Worm (Caenorhabditis elegans) whole organism, early embryonic: ENCODE data around the gene F41G4.7.

Experiments
- B0310.2 ChIP-seq: sonication (generic microtip); optimal IDR thresholded peaks from 2 replicates; lab custom pipeline; 2016; ENCODE audit warnings: mild to moderate bottlenecking, missing genetic modification characterization, missing compliant biosample characterization
- F13C5.2 ChIP-seq: sonication (generic microtip); optimal IDR thresholded peaks from 2 replicates; lab custom pipeline; 2017; ENCODE audit warnings: mild to moderate bottlenecking, missing genetic modification characterization, inconsistent platforms, missing compliant biosample characterization
- aly-1 ChIP-seq: sonication (generic microtip); optimal IDR thresholded peaks from 2 replicates; lab custom pipeline; 2016; ENCODE audit warnings: missing genetic modification characterization, missing compliant biosample characterization
- ama-1 ChIP-seq: fragments of 150-350 bp; optimal IDR thresholded peaks from 2 replicates; lab custom pipeline; 2014
- ceh-13 ChIP-seq: fragments of 200-800 bp; sonication (Bioruptor generic); optimal IDR thresholded peaks from 2 replicates; lab custom pipeline; 2018; ENCODE audit warnings: mild to moderate bottlenecking, missing genetic modification characterization, missing compliant biosample characterization
- ceh-36 ChIP-seq: sonication (generic microtip); optimal IDR thresholded peaks from 2 replicates; lab custom pipeline; 2016; ENCODE audit warnings: missing genetic modification characterization, inconsistent platforms, missing compliant biosample characterization
- ets-7 ChIP-seq: sonication (generic microtip); optimal IDR thresholded peaks from 2 replicates; lab custom pipeline; 2016; ENCODE audit warnings: missing genotype, missing genetic modification characterization, missing compliant biosample characterization
- flt-1 ChIP-seq: fragments of 200-800 bp; sonication (Bioruptor generic); IDR thresholded peaks from 2 replicates; pipeline ENCODE4 v1.3.6; 2022; ENCODE audit warnings: missing genetic modification characterization, missing compliant biosample characterization
- hmbx-1 ChIP-seq: sonication (generic microtip); optimal IDR thresholded peaks from 2 replicates; lab custom pipeline; 2016; ENCODE audit warnings: mild to moderate bottlenecking, missing genetic modification characterization, missing compliant biosample characterization
- hmg-4 ChIP-seq: fragments of 200-800 bp; sonication (Bioruptor generic); optimal IDR thresholded peaks from 2 replicates; lab custom pipeline; 2018; ENCODE audit warnings: mild to moderate bottlenecking, missing genetic modification characterization, missing compliant biosample characterization
- hnd-1 ChIP-seq: sonication (generic microtip); optimal IDR thresholded peaks from 2 replicates; lab custom pipeline; 2016; ENCODE audit warnings: missing genetic modification characterization, missing compliant biosample characterization
- pes-1 ChIP-seq: fragments of 200-800 bp; sonication (Bioruptor generic); IDR thresholded peaks from 2 replicates; pipeline ENCODE4 v1.3.6; 2022; ENCODE audit warnings: missing genetic modification reagents, missing genetic modification characterization, missing compliant biosample characterization
- scrt-1 ChIP-seq: fragments of 200-800 bp; sonication (Bioruptor generic); IDR thresholded peaks from 2 replicates; pipeline ENCODE4 v1.3.6; 2022; ENCODE audit warnings: missing genetic modification characterization, missing compliant biosample characterization
- sea-1 ChIP-seq: fragments of 200-800 bp; sonication (Bioruptor generic); conservative IDR thresholded peaks from 2 replicates; pipeline ENCODE4 v1.3.6; 2022; ENCODE audit warnings: missing genetic modification characterization, missing compliant biosample characterization
- tbx-11 ChIP-seq: fragments of 200-800 bp; sonication (Bioruptor generic); IDR thresholded peaks from 2 replicates; pipeline ENCODE4 v1.3.6; 2022; ENCODE audit warnings: missing genetic modification characterization, missing compliant biosample characterization
- tbx-37 ChIP-seq: fragments of 200-800 bp; sonication (Bioruptor generic); conservative IDR thresholded peaks from 2 replicates; pipeline ENCODE4 v1.3.6; 2022; ENCODE audit warnings: missing genetic modification reagents, missing genetic modification characterization, missing compliant biosample characterization
- tra-4 ChIP-seq: sonication (generic microtip); optimal IDR thresholded peaks from 2 replicates; lab custom pipeline; 2017; ENCODE audit warnings: missing genetic modification characterization, missing compliant biosample characterization

The F41G4.7 gene

DNA sequence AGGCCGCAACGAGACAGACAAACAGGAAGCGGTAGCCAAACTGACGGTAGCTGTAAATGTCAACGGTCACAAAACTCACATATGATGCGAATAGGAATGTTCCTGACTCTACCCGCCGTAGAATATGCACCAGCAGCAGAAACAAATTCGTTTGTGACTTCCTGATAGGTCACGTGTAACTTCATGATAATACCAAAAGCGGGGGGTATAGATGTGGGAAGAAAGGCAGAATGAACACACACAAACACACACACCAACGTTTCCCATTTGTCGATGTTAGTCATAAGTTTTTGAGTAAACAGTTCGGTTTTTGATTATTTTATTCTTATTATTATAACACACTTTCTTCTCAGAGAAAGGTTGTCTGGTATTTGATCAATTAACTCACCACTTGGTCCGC lies 23.1 kb downstream of the F41G4.7 start:
- TF ChIP-seq B0310.2 (tag; lab: Kevin White, UChicago) (no peak), tra-4 (tag; lab: Kevin White, UChicago) (no peak), F13C5.2 (no peak), ceh-13 (GFP tag; lab: Kevin White, UChicago) (no peak), hmg-4 (GFP tag; lab: Kevin White, UChicago) (no peak), hmbx-1 (tag; lab: Kevin White, UChicago) (no peak), tbx-11 (no peak), sea-1 (no peak), tbx-37 (GFP tag; lab: Robert Waterston, UW) (no peak), hnd-1 (tag; lab: Kevin White, UChicago) (no peak), ets-7 (tag; lab: Kevin White, UChicago) (no peak)

DNA sequence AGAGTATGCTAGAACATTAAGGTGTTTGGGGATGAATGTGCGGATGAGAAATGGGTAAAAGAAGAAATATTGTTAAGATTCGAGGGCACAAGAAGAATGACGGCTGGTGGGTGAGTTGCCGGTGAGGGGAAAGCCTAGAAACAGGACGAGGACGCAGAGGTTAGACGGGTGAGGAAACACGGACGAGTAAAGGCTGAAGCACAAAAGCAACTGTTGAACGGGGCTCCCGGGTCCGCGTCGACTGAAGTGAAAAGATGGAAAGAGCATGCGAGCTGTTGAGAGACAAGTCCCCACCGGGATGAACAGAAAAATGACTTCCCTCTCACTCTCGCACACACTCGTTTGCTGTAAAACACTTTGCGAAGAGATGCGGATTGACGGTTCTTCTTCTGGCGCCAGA lies 24.2 kb downstream of the F41G4.7 start:
- TF ChIP-seq hnd-1 (tag; lab: Kevin White, UChicago) (no peak), ama-1 (lab: Kevin White, UChicago) (no peak), tbx-37 (GFP tag; lab: Robert Waterston, UW) (no peak), ceh-13 (GFP tag; lab: Kevin White, UChicago) (no peak), aly-1 (tag; lab: Kevin White, UChicago) (no peak), sea-1 (no peak), hmbx-1 (tag; lab: Kevin White, UChicago) (no peak), B0310.2 (tag; lab: Kevin White, UChicago) (no peak), flt-1 (GFP tag; lab: Robert Waterston, UW) (no peak), pes-1 (GFP tag; lab: Robert Waterston, UW) (no peak), F13C5.2 (no peak), tra-4 (tag; lab: Kevin White, UChicago) (no peak), hmg-4 (GFP tag; lab: Kevin White, UChicago) (no peak), ets-7 (tag; lab: Kevin White, UChicago) (no peak), scrt-1 (GFP tag; lab: Robert Waterston, UW) (no peak)

DNA sequence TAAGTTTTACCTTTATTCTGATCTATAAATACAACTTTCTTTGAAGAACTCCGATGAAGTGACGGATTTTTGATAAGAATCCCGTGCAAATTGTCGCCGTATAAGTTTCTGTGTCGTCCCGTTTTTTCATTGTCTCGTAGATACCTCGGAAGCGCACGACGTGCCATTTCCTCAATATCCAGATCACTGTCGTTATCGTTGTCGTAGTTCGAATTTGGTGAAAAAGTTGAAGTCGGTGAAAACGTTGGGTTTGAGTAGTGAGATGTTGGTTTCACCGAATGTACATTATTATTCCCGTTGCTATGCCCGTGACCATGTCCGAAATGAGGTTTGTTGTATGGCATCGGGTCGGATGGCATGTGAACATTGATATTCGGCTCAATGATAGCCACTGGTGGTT lies 26.5 kb downstream of the F41G4.7 start:
- no peak for TF ChIP-seq F13C5.2
- no peak for TF ChIP-seq hnd-1 (tag; lab: Kevin White, UChicago)
- TF ChIP-seq tbx-37 (GFP tag; lab: Robert Waterston, UW): no peak
- no peak for TF ChIP-seq flt-1 (GFP tag; lab: Robert Waterston, UW)
- no peak for TF ChIP-seq pes-1 (GFP tag; lab: Robert Waterston, UW)
- no peak for TF ChIP-seq ceh-36 (tag; lab: Kevin White, UChicago)
- TF ChIP-seq hmg-4 (GFP tag; lab: Kevin White, UChicago): no peak
- no peak for TF ChIP-seq ceh-13 (GFP tag; lab: Kevin White, UChicago)
- TF ChIP-seq ama-1 (lab: Kevin White, UChicago): no peak
- no peak for TF ChIP-seq tra-4 (tag; lab: Kevin White, UChicago)
- TF ChIP-seq tbx-11: no peak
- no peak for TF ChIP-seq scrt-1 (GFP tag; lab: Robert Waterston, UW)
- TF ChIP-seq B0310.2 (tag; lab: Kevin White, UChicago): no peak
- no peak for TF ChIP-seq hmbx-1 (tag; lab: Kevin White, UChicago)
- TF ChIP-seq aly-1 (tag; lab: Kevin White, UChicago): no peak
- no peak for TF ChIP-seq ets-7 (tag; lab: Kevin White, UChicago)
- TF ChIP-seq sea-1: no peak

DNA sequence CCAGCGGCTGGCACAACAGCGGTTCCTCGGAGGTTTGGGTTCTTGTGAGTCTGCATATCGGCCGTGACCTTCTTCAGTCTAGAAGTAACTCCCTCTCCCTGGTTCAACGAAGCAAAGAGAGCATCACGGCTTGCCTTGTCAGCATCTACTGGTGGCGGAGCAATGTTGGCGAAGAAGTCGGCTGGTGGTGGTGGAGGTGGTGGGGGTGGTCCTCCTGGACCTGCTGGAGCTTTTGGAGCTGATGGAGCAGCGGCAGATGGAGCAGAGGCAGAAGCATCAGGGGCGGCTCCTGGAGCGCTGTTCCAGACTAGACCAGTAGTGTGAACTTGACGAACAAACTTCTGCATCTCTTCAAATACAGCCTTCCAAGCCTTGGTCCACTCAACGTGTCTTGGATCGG lies 27.7 kb downstream of the F41G4.7 start:
- TF ChIP-seq ets-7 (tag; lab: Kevin White, UChicago): no peak
- no peak for TF ChIP-seq flt-1 (GFP tag; lab: Robert Waterston, UW)

DNA sequence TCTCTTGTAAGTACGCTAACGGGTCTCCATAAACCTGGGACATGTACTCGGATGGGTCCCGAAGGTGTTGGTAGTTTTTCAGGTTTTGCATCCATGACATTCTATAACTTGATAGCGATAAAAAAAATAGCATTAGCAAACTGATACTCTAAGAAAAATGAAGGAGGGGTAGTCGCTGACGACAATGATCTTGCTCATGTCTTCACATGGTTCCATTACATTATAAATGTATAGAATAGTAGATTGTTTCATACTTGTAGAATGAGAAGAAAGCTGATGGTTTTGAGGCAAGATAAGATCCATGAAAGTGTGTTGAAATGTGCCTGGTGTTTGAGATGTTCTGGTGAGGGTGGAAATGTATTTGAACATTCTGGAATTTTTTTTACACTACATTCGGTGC lies 29.2 kb downstream of the F41G4.7 start, which contains the start of gene mec-4:
Gene mec-4, minus strand, starts transcription at position 101 of the 400 bp plus-strand sequence.
- TF ChIP-seq F13C5.2 (no peak), tbx-37 (GFP tag; lab: Robert Waterston, UW) (no peak), hmg-4 (GFP tag; lab: Kevin White, UChicago) (no peak), ceh-36 (tag; lab: Kevin White, UChicago) (no peak), ceh-13 (GFP tag; lab: Kevin White, UChicago) (no peak), sea-1 (no peak), tra-4 (tag; lab: Kevin White, UChicago) (no peak), ama-1 (lab: Kevin White, UChicago) (no peak), hnd-1 (tag; lab: Kevin White, UChicago) (no peak), B0310.2 (tag; lab: Kevin White, UChicago) (no peak), ets-7 (tag; lab: Kevin White, UChicago) (no peak), hmbx-1 (tag; lab: Kevin White, UChicago) (no peak)

DNA sequence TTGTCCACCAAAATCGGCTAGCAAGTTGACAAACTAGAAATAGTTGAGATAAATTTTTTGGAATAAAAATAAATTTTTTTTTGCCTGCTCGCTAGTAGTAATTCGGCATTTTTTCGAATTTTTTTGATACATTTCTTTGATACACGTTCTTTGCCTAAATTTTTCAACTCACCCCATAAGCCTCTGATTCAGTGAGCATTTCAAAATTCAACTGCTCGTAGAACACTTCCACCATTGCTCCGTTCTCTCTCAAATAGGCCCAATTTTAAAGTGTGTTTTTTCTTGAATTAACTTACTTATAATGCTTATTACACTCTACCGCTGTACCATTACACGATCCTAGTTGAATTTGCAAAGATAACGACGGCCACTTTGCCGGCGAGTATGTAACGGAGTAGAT lies 32.7 kb downstream of the F41G4.7 start:
- TF ChIP-seq pes-1 (GFP tag; lab: Robert Waterston, UW): no peak
- no peak for TF ChIP-seq aly-1 (tag; lab: Kevin White, UChicago)
- TF ChIP-seq flt-1 (GFP tag; lab: Robert Waterston, UW): no peak
- TF ChIP-seq ets-7 (tag; lab: Kevin White, UChicago): no peak
- TF ChIP-seq hnd-1 (tag; lab: Kevin White, UChicago): no peak
- TF ChIP-seq ceh-36 (tag; lab: Kevin White, UChicago): no peak
- TF ChIP-seq ceh-13 (GFP tag; lab: Kevin White, UChicago): no peak
- no peak for TF ChIP-seq ama-1 (lab: Kevin White, UChicago)
- no peak for TF ChIP-seq hmg-4 (GFP tag; lab: Kevin White, UChicago)
- TF ChIP-seq hmbx-1 (tag; lab: Kevin White, UChicago): no peak
- TF ChIP-seq tra-4 (tag; lab: Kevin White, UChicago): no peak
- no peak for TF ChIP-seq F13C5.2
- TF ChIP-seq tbx-37 (GFP tag; lab: Robert Waterston, UW): no peak
- no peak for TF ChIP-seq B0310.2 (tag; lab: Kevin White, UChicago)

DNA sequence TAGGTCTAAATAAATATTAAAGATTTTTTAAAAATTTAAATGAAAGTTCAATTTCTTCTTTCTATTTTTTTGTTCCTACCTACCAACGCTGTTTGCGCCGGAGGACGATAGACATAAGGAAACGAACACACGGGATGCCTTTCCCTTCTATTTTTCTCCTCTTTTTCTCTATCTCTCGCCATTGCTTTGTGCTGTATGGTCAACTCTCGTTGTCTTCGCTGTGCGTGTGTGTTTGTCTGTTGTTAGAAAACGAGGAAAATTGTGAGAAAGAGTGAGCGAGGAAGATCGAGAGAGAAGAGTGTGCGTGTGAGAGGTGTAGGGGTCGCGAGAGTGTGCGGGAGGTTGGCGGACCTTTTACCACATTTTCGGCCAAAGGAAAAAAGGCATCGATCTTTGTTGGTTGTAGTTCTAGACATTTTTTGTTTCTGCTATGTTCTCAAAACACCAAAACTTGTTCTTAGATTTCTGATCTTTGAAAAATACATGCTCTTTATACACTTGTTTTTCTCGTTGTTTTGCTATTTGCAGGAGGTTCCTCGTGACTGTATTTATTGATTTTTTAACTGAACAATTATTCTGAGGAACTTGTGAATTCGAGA lies 37.0 kb downstream of the F41G4.7 start:
- TF ChIP-seq F13C5.2 (peak; percentile 42), hmg-4 (GFP tag; lab: Kevin White, UChicago) (peak; percentile 37), hnd-1 (tag; lab: Kevin White, UChicago) (no peak), flt-1 (GFP tag; lab: Robert Waterston, UW) (no peak), scrt-1 (GFP tag; lab: Robert Waterston, UW) (no peak)
